Fruit fly (Drosophila melanogaster): ENCODE measurements around the gene Mco3.

Gene Mco3

DNA sequence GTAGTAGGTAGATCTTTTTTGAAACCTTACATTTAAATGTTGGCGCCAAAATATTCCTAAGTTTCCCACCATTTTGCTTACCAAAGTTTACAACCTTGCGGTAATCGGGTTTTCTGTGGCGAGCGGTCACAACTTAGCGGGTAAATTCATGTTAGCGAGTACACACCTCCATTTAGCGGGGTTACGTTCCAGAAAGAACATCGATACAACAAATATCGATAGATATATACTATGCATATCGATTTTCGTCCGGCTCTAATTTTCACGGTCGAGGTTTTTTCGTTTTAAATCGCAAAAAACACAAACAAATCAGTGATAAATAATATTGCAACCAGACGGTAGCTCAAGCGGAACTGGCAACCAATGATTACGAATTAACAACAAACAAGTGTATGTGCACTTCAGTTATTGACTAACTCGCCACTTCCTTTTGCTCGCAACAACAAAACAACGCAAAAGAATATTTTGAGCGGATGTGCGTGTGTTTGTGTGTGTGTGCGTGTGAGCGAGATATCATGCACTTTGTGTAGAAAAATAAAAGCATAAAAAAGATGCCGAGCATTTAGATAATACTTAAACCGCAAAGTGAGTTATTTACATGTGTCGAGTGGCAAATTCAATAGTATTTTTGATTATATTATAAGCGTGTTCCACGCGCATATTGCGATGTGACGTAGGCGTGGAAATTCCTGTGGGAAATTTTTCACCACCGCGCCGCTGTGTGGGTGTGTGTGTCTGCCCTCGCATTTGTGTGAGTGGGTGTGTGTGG lies 8.8 kb upstream of the Mco3 start, which contains the start of gene Lnk (continued):
- TF ChIP-seq HmgZ (tag; optimal IDR thresholded peaks at IDR 0.05) (peak; percentile 84), Nf-YB (GFP tag; optimal IDR thresholded peaks at IDR 0.05) (no peak), Doc2 (GFP tag; IDR thresholded peaks at IDR 0.05) (no peak), CG6175 (GFP tag; IDR thresholded peaks at IDR 0.05) (no peak), gsb-n (tag; optimal IDR thresholded peaks at IDR 0.05) (peak; percentile 64), wor (GFP tag; IDR thresholded peaks at IDR 0.05) (no peak), tio (GFP tag; optimal IDR thresholded peaks at IDR 0.05) (no peak), gfzf (GFP tag; optimal IDR thresholded peaks at IDR 0.05) (peak; percentile 76), H15 (GFP tag; IDR thresholded peaks at IDR 0.05) (no peak), pb (GFP tag; optimal IDR thresholded peaks at IDR 0.05) (no peak), H2.0 (GFP tag; IDR thresholded peaks at IDR 0.05) (no peak; the same call in 1 of the 2 replicates), CG17361 (GFP tag; IDR thresholded peaks at IDR 0.05) (peak; percentile 28; the same call in 2 of the 3 replicates), CG11247 (GFP tag; IDR thresholded peaks at IDR 0.05) (no peak), CG9437 (GFP tag; optimal IDR thresholded peaks at IDR 0.05) (peak; percentile 3), chm (GFP tag; IDR thresholded peaks at IDR 0.05) (no peak), Mrtf (GFP tag; IDR thresholded peaks at IDR 0.05) (no peak), Bteb2 (GFP tag; optimal IDR thresholded peaks at IDR 0.05) (no peak), E2f1 (GFP tag; IDR thresholded peaks at IDR 0.05) (no peak), ATbp (GFP tag; optimal IDR thresholded peaks at IDR 0.05) (no peak), Ravus (GFP tag; IDR thresholded peaks at IDR 0.05) (no peak), CG12942 (GFP tag; optimal IDR thresholded peaks at IDR 0.05) (no peak), Rx (GFP tag; IDR thresholded peaks at IDR 0.05) (no peak), CG7928 (GFP tag; optimal IDR thresholded peaks at IDR 0.05) (no peak), slp2 (GFP tag; optimal IDR thresholded peaks at IDR 0.05) (no peak), grn (GFP tag; optimal IDR thresholded peaks at IDR 0.05) (no peak), Hr78 (GFP tag; optimal IDR thresholded peaks at IDR 0.05) (no peak), lilli (GFP tag; optimal IDR thresholded peaks at IDR 0.05) (no peak), Vsx1 (GFP tag; optimal IDR thresholded peaks at IDR 0.05) (no peak), Taf1 (GFP tag; IDR thresholded peaks at IDR 0.05) (no peak), CG5180 (GFP tag; optimal IDR thresholded peaks at IDR 0.05) (no peak), CG12769 (tag; optimal IDR thresholded peaks at IDR 0.05) (no peak), CG2678 (tag; optimal IDR thresholded peaks at IDR 0.05) (no peak), Dll (GFP tag; IDR thresholded peaks at IDR 0.05; ENCODE audit: partially characterized antibody) (peak; percentile 84), bigmax (GFP tag; optimal IDR thresholded peaks at IDR 0.05) (no peak), Drgx (GFP tag; IDR thresholded peaks at IDR 0.05) (peak; percentile 31; the same call in 1 of the 2 replicates), CG9876 (GFP tag; optimal IDR thresholded peaks at IDR 0.05) (no peak), amos (GFP tag; IDR thresholded peaks at IDR 0.05; ENCODE audit: partially characterized antibody) (peak; percentile 97), CG10462 (GFP tag; optimal IDR thresholded peaks at IDR 0.05) (no peak), vfl (GFP tag; optimal IDR thresholded peaks at IDR 0.05) (no peak), stc (GFP tag; IDR thresholded peaks at IDR 0.05) (no peak), jigr1 (GFP tag; IDR thresholded peaks at IDR 0.05) (no peak), dati (GFP tag; IDR thresholded peaks at IDR 0.05) (no peak), trem (tag; optimal IDR thresholded peaks at IDR 0.05) (peak; percentile 75), Dip2 (GFP tag; IDR thresholded peaks at IDR 0.05) (no peak), CG1647 (GFP tag; optimal IDR thresholded peaks at IDR 0.05) (peak; percentile 2), kah (GFP tag; optimal IDR thresholded peaks at IDR 0.05) (no peak), CG30431 (GFP tag; optimal IDR thresholded peaks at IDR 0.05) (no peak), CG6854 (GFP tag; optimal IDR thresholded peaks at IDR 0.05) (peak; percentile 18), CG18262 (tag; optimal IDR thresholded peaks at IDR 0.05) (no peak), CG12155 (GFP tag; optimal IDR thresholded peaks at IDR 0.05) (peak; percentile 17), eyg (GFP tag; optimal IDR thresholded peaks at IDR 0.05) (no peak)

All from whole organism, embryonic.